Fruit fly (Drosophila melanogaster) whole organism, prepupa: ENCODE data around the gene CG17349.

Source experiments
- Blimp-1 ChIP-seq: fragments of 200-800 bp; sonication (Bioruptor generic); optimal IDR thresholded peaks from 3 replicates; lab custom pipeline; 2017; ENCODE audit warnings: missing biosample characterization, missing genetic modification characterization, mild to moderate bottlenecking, moderate library complexity, missing genetic modification reagents
- CG10669 ChIP-seq: fragments of 200-800 bp; sonication (Bioruptor generic); optimal IDR thresholded peaks from 3 replicates; lab custom pipeline; 2018; ENCODE audit warnings: missing biosample characterization, mild to moderate bottlenecking, missing genetic modification characterization, moderate library complexity
- CG11294 ChIP-seq: fragments of 200-800 bp; sonication (Bioruptor generic); IDR thresholded peaks from 2 replicates; pipeline ENCODE4 v1.3.6; 2022; ENCODE audit warnings: missing biosample characterization, missing genetic modification characterization
- CG11762 ChIP-seq: fragments of 200-800 bp; sonication (Bioruptor generic); optimal IDR thresholded peaks from 3 replicates; lab custom pipeline; 2016; ENCODE audit warnings: missing biosample characterization, missing genetic modification characterization; ENCODE audit not compliant: insufficient read depth
- CG11902 ChIP-seq: fragments of 200-800 bp; sonication (Bioruptor generic); optimal IDR thresholded peaks from 3 replicates; lab custom pipeline; 2016; ENCODE audit warnings: missing biosample characterization, missing genetic modification characterization
- CG15336 ChIP-seq: fragments of 200-800 bp; sonication (Bioruptor generic); IDR thresholded peaks from 2 replicates; pipeline ENCODE4 v1.3.6; 2022; ENCODE audit warnings: missing biosample characterization, missing genetic modification characterization
- CG1621 ChIP-seq: fragments of 200-800 bp; sonication (Bioruptor generic); optimal IDR thresholded peaks from 3 replicates; lab custom pipeline; 2018; ENCODE audit warnings: missing biosample characterization, mild to moderate bottlenecking, missing genetic modification characterization
- CG16779 ChIP-seq: fragments of 200-800 bp; sonication (Bioruptor generic); optimal IDR thresholded peaks from 3 replicates; lab custom pipeline; 2017; ENCODE audit warnings: missing biosample characterization, mild to moderate bottlenecking, missing genetic modification characterization
- CG3032 ChIP-seq: fragments of 200-800 bp; optimal IDR thresholded peaks from 2 replicates; lab custom pipeline; 2019; ENCODE audit warnings: missing biosample characterization, mild to moderate bottlenecking, missing genetic modification characterization, moderate library complexity
- CG34406 ChIP-seq: fragments of 200-800 bp; sonication (Bioruptor generic); optimal IDR thresholded peaks from 3 replicates; lab custom pipeline; 2016; ENCODE audit warnings: missing biosample characterization, missing genetic modification characterization
- CG6163 ChIP-seq: fragments of 200-800 bp; sonication (Bioruptor generic); IDR thresholded peaks from 3 replicates; pipeline ENCODE4 v1.3.6; 2022; ENCODE audit warnings: missing biosample characterization, missing genetic modification characterization
- CG6276 ChIP-seq: fragments of 200-800 bp; sonication (Bioruptor generic); optimal IDR thresholded peaks from 2 replicates; lab custom pipeline; 2017; ENCODE audit warnings: missing biosample characterization, mild to moderate bottlenecking, missing genetic modification characterization
- CG6792 ChIP-seq: fragments of 200-800 bp; sonication (Bioruptor generic); optimal IDR thresholded peaks from 3 replicates; lab custom pipeline; 2016; ENCODE audit warnings: missing biosample characterization, missing genetic modification characterization
- CG6808 ChIP-seq: fragments of 200-800 bp; sonication (Bioruptor generic); optimal IDR thresholded peaks from 3 replicates; lab custom pipeline; 2017; ENCODE audit warnings: missing biosample characterization, missing genetic modification characterization, mild to moderate bottlenecking, moderate library complexity, missing genetic modification reagents
- CG6854 ChIP-seq: fragments of 200-800 bp; sonication (Bioruptor generic); optimal IDR thresholded peaks from 2 replicates; lab custom pipeline; 2017; ENCODE audit warnings: missing biosample characterization, mild to moderate bottlenecking, missing genetic modification characterization
- CG7368 ChIP-seq: fragments of 200-800 bp; sonication (Bioruptor generic); optimal IDR thresholded peaks from 3 replicates; lab custom pipeline; 2016; ENCODE audit warnings: missing biosample characterization, missing genetic modification characterization
- CG8319 ChIP-seq: fragments of 200-800 bp; sonication (Bioruptor generic); optimal IDR thresholded peaks from 3 replicates; lab custom pipeline; 2016; ENCODE audit warnings: missing biosample characterization, missing genetic modification characterization
- CG8632 ChIP-seq: fragments of 200-800 bp; sonication (Bioruptor generic); optimal IDR thresholded peaks from 3 replicates; lab custom pipeline; 2016; ENCODE audit warnings: missing biosample characterization, missing genetic modification characterization
- Eip78C ChIP-seq: fragments of 200-800 bp; sonication (Bioruptor generic); peaks from one replicate; lab custom pipeline; 2016; ENCODE audit warnings: missing biosample characterization, missing genetic modification characterization
- Ets21C ChIP-seq: fragments of 200-800 bp; sonication (Bioruptor generic); optimal IDR thresholded peaks from 3 replicates; lab custom pipeline; 2016; ENCODE audit warnings: missing biosample characterization, missing genetic modification characterization
- Ets96B ChIP-seq: fragments of 200-800 bp; optimal IDR thresholded peaks from 2 replicates; lab custom pipeline; 2019; ENCODE audit warnings: missing biosample characterization, mild to moderate bottlenecking, missing genetic modification characterization, moderate library complexity
- Gug ChIP-seq: fragments of 200-800 bp; sonication (Bioruptor generic); IDR thresholded peaks from 2 replicates; pipeline ENCODE4 v1.3.6; 2022; ENCODE audit warnings: missing biosample characterization, missing genetic modification characterization
- Hr38 ChIP-seq: sonication (Bioruptor generic); optimal IDR thresholded peaks from 2 replicates; lab custom pipeline; 2016; ENCODE audit warnings: missing biosample characterization, missing genetic modification characterization
- Lpt ChIP-seq: fragments of 200-800 bp; sonication (Bioruptor generic); optimal IDR thresholded peaks from 3 replicates; lab custom pipeline; 2016; ENCODE audit warnings: missing biosample characterization, missing genetic modification characterization
- OdsH ChIP-seq: fragments of 200-800 bp; sonication (Bioruptor generic); optimal IDR thresholded peaks from 3 replicates; lab custom pipeline; 2016; ENCODE audit warnings: missing biosample characterization, missing genetic modification characterization
- Smox ChIP-seq: fragments of 200-800 bp; sonication (Bioruptor generic); optimal IDR thresholded peaks from 3 replicates; lab custom pipeline; 2016; ENCODE audit warnings: missing biosample characterization, missing genetic modification characterization
- Sox102F ChIP-seq: fragments of 200-800 bp; sonication (Bioruptor generic); optimal IDR thresholded peaks from 2 replicates; lab custom pipeline; 2016; ENCODE audit warnings: missing biosample characterization, mild to moderate bottlenecking, missing genetic modification characterization
- Sox14 ChIP-seq: fragments of 200-800 bp; sonication (Bioruptor generic); optimal IDR thresholded peaks from 3 replicates; lab custom pipeline; 2016; ENCODE audit warnings: missing biosample characterization, missing genetic modification characterization
- Sox15 ChIP-seq: fragments of 200-800 bp; sonication (Bioruptor generic); optimal IDR thresholded peaks from 3 replicates; lab custom pipeline; 2016; ENCODE audit warnings: missing biosample characterization, missing genetic modification characterization
- acj6 ChIP-seq: fragments of 200-800 bp; sonication (Bioruptor generic); optimal IDR thresholded peaks from 3 replicates; lab custom pipeline; 2016; ENCODE audit warnings: missing biosample characterization, missing genetic modification characterization
- dsx ChIP-seq: fragments of 200-800 bp; optimal IDR thresholded peaks from 3 replicates; lab custom pipeline; 2019; ENCODE audit warnings: missing biosample characterization, mild to moderate bottlenecking, missing genetic modification characterization, moderate library complexity; ENCODE audit not compliant: poor library complexity, severe bottlenecking
- eg ChIP-seq: fragments of 200-800 bp; sonication (Bioruptor generic); IDR thresholded peaks from 3 replicates; pipeline ENCODE4 v1.3.6; 2022; ENCODE audit warnings: missing biosample characterization, missing genetic modification characterization
- fd59A ChIP-seq: fragments of 200-800 bp; sonication (Bioruptor generic); optimal IDR thresholded peaks from 2 replicates; lab custom pipeline; 2017; ENCODE audit warnings: missing biosample characterization, mild to moderate bottlenecking, missing genetic modification characterization, missing genetic modification reagents
- fd85E ChIP-seq: fragments of 200-800 bp; sonication (Bioruptor generic); optimal IDR thresholded peaks from 3 replicates; lab custom pipeline; 2016; ENCODE audit warnings: missing biosample characterization, missing genetic modification characterization
- fkh ChIP-seq: fragments of 200-800 bp; sonication (Bioruptor generic); optimal IDR thresholded peaks from 3 replicates; lab custom pipeline; 2017; ENCODE audit warnings: missing biosample characterization, mild to moderate bottlenecking, missing genetic modification characterization, moderate library complexity
- lz ChIP-seq: fragments of 200-800 bp; sonication (Bioruptor generic); optimal IDR thresholded peaks from 3 replicates; lab custom pipeline; 2016; ENCODE audit warnings: missing biosample characterization, missing genetic modification characterization
- net ChIP-seq: fragments of 200-800 bp; sonication (Bioruptor generic); optimal IDR thresholded peaks from 3 replicates; lab custom pipeline; 2016; ENCODE audit warnings: missing biosample characterization, missing genetic modification characterization
- spab ChIP-seq: fragments of 200-800 bp; sonication (Bioruptor generic); optimal IDR thresholded peaks from 2 replicates; lab custom pipeline; 2017; ENCODE audit warnings: missing biosample characterization, mild to moderate bottlenecking, missing genetic modification characterization, missing genetic modification reagents
- ss ChIP-seq, 2 experiments: fragments of 200-800 bp; sonication (Bioruptor generic); optimal IDR thresholded peaks; 2 replicates in 1 of 2; 3 replicates in 1 of 2; lab custom pipeline; 2017 to 2018; ENCODE audit warnings: mild to moderate bottlenecking in 2 of 2, missing biosample characterization in 2 of 2, missing genetic modification characterization in 2 of 2, moderate library complexity in 1 of 2
- svp ChIP-seq: fragments of 200-800 bp; sonication (Bioruptor generic); peaks from one replicate; lab custom pipeline; 2016; ENCODE audit warnings: missing biosample characterization, missing genetic modification characterization
- topi ChIP-seq: fragments of 200-800 bp; sonication (Bioruptor generic); optimal IDR thresholded peaks from 3 replicates; lab custom pipeline; 2016; ENCODE audit warnings: missing biosample characterization, missing genetic modification characterization

CG17349 gene

dm6 chr2L:19358017-19358471, 12.2 kb upstream of the CG17349 start (continued):
- TF ChIP-seq OdsH: peak; percentile 94
- TF ChIP-seq CG6276 (GFP tag; lab: Kevin White, UChicago): peak; percentile 89
- TF ChIP-seq CG1621: peak; percentile 91
- peak; percentile 95 for TF ChIP-seq Sox14 (GFP tag; lab: Kevin White, UChicago)
- TF ChIP-seq CG8319: peak; percentile 75
- TF ChIP-seq Smox: peak; percentile 74
- TF ChIP-seq acj6 (GFP tag; lab: Kevin White, UChicago): peak; percentile 92
- peak; percentile 62 for TF ChIP-seq Ets21C (GFP tag; lab: Kevin White, UChicago)
- peak; percentile 95 for TF ChIP-seq net (GFP tag; lab: Kevin White, UChicago)
- peak; percentile 87 for TF ChIP-seq lz (GFP tag; lab: Kevin White, UChicago)
- peak; percentile 42 for TF ChIP-seq CG6854 (GFP tag; lab: Kevin White, UChicago)
- peak; percentile 88 for TF ChIP-seq CG11762 (GFP tag; lab: Kevin White, UChicago)
- peak; percentile 90 for TF ChIP-seq spab (GFP tag; lab: Kevin White, UChicago)
- peak; percentile 86 for TF ChIP-seq CG7368 (GFP tag; lab: Kevin White, UChicago)
- TF ChIP-seq fd85E: peak; percentile 33
- peak; percentile 77 for TF ChIP-seq Sox15
- TF ChIP-seq Ets96B (tag; lab: Kevin White, UChicago): peak; percentile 94
- peak; percentile 84 for TF ChIP-seq CG16779
- TF ChIP-seq fkh: peak; percentile 79
- peak; percentile 85 for TF ChIP-seq CG34406
- TF ChIP-seq dsx (GFP tag; lab: Kevin White, UChicago): peak; percentile 87
- TF ChIP-seq Sox102F (GFP tag; lab: Kevin White, UChicago): peak; percentile 80
- TF ChIP-seq, all 60 proteins: peak for 58

DNA sequence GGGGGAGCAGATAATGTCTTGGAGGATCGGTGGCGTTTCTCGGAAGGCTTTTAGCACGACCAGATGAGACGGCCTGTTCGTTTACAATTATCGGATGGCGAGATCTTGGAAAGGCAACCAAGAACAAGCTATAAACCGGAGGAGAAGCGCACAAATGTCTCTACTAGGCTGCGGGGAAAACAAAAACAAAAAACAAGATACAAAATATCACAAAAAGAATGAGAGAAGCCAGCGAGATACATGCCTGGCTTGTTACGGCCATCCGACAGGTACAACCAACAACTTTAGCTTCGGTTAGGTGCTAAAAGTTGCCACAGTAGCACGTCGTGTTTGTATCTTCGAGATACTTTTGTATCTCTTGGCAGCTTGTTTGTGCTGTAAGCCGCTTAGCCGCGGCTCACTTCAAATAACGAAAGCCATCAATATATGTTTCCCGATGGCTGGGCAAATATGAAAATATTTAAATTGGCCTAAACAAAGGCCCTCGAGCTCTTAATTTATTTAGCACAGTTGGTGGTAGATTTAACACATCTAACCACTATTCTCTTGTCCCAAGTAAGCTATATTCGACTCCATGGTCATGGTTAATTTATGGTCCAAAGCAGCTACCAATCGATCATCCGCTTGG, 10.3 kb upstream of the CG17349 start:
- TF ChIP-seq Gug (GFP tag; lab: Robert Waterston, UW) (no peak), fkh (peak; percentile 71), acj6 (GFP tag; lab: Kevin White, UChicago) (no peak), CG16779 (peak; percentile 8), dsx (GFP tag; lab: Kevin White, UChicago) (peak; percentile 47), CG6808 (GFP tag; lab: Kevin White, UChicago) (peak; percentile 56), CG10669 (GFP tag; lab: Kevin White, UChicago) (peak; percentile 23), CG34406 (no peak), CG11294 (GFP tag; lab: Robert Waterston, UW) (no peak), svp (GFP tag; lab: Kevin White, UChicago) (no peak), Eip78C (peak; percentile 15), Blimp-1 (no peak), eg (GFP tag; lab: Robert Waterston, UW) (0 out of 3 replicates have a peak, but pooled peaks have one; percentile 31), net (GFP tag; lab: Kevin White, UChicago) (peak; percentile 4), CG7368 (GFP tag; lab: Kevin White, UChicago) (no peak), Lpt (peak; percentile 43), Smox (no peak), topi (GFP tag; lab: Kevin White, UChicago) (no peak), Ets96B (tag; lab: Kevin White, UChicago) (peak; percentile 16), spab (GFP tag; lab: Kevin White, UChicago) (peak; percentile 57), Hr38 (no peak), CG15336 (GFP tag; lab: Robert Waterston, UW) (peak; percentile 40; the same call in 1 of the 2 replicates), CG8632 (GFP tag; lab: Kevin White, UChicago) (no peak), CG3032 (peak; percentile 26), ss (GFP tag; optimal IDR thresholded peaks at IDR 0.05; lab: Kevin White, UChicago) (peak; percentile 41 to 67), CG6792 (GFP tag; lab: Kevin White, UChicago) (no peak), CG1621 (peak; percentile 54), fd59A (GFP tag; lab: Kevin White, UChicago) (no peak), OdsH (no peak), CG11902 (no peak), CG6163 (GFP tag; lab: Robert Waterston, UW) (peak; percentile 44; the same call in 1 of the 3 replicates)
